Worm (Caenorhabditis elegans) whole organism, midembryonic: ENCODE results near the gene F02D8.1.

Experiments used
- T22C8.4 ChIP-seq: fragments of 200-800 bp; sonication (Bioruptor generic); IDR thresholded peaks from 2 replicates; pipeline ENCODE4 v1.3.6; 2022; ENCODE audit warnings: missing genetic modification characterization, missing compliant biosample characterization
- cog-1 ChIP-seq: sonication (generic microtip); optimal IDR thresholded peaks from 2 replicates; lab custom pipeline; 2016; ENCODE audit warnings: missing genetic modification characterization, missing compliant biosample characterization
- flt-1 ChIP-seq: fragments of 200-800 bp; sonication (Bioruptor generic); IDR thresholded peaks from 2 replicates; pipeline ENCODE4 v1.3.6; 2022; ENCODE audit warnings: missing genetic modification characterization, missing compliant biosample characterization
- med-1 ChIP-seq: sonication (generic microtip); optimal IDR thresholded peaks from 2 replicates; lab custom pipeline; 2017; ENCODE audit warnings: missing genetic modification characterization, mild to moderate bottlenecking, missing compliant biosample characterization, antibody characterized with exemption, missing genetic modification reagents; ENCODE audit not compliant: insufficient read depth
- tab-1 ChIP-seq: fragments of 200-800 bp; sonication (Bioruptor generic); IDR thresholded peaks from 2 replicates; pipeline ENCODE4 v1.3.6; 2022; ENCODE audit warnings: missing genetic modification characterization, missing compliant biosample characterization
- ztf-23 ChIP-seq: fragments of 200-800 bp; sonication (Bioruptor generic); IDR thresholded peaks from 2 replicates; pipeline ENCODE4 v1.3.6; 2022; ENCODE audit warnings: missing genetic modification reagents, missing genetic modification characterization, missing compliant biosample characterization

DNA sequence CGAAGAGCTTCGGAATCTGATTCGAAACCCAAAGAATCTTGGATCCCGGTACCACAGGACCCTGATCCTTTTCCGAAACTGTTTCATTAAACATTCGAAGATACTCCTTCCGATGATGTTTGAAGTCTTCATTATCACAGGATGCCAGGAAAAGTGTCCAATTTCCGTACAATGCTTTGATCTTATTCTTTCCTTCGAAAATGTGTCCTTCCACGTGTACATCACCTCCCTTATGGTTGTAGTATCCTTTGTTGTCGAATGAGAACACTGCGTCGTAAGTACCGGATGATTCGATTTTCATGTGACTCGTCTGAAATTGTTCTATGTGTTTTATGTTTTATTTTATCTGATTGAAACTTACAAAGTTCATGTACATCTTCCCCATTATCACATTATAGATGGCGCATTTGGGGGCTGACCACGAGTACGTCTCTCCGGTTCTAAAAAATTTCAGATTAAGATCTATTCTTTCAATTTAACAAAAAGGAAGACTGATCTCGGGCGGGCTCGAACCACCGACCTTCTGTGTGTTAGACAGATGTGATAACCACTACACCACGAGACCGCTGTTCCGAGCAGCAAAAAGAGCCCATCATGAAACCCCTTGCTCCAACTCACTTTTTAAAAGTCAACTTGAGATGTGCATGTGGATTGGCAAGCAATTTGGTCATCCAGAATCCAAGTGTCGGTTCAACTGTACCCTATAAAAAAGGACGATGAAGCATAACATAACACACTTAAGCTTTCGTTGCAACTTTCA, 34.2 kb upstream of the F02D8.1 start:
- no peak for TF ChIP-seq T22C8.4 (GFP tag; lab: Robert Waterston, UW)
- no peak for TF ChIP-seq ztf-23 (GFP tag; lab: Robert Waterston, UW)
- TF ChIP-seq cog-1 (tag; lab: Kevin White, UChicago): no peak
- no peak for TF ChIP-seq flt-1
- no peak for TF ChIP-seq tab-1 (GFP tag; lab: Robert Waterston, UW)
- TF ChIP-seq med-1 (GFP tag; lab: Kevin White, UChicago): no peak
